Fruit fly (Drosophila melanogaster) whole organism, prepupa: Measurements from ENCODE around the gene Cyp311a1.

ENCODE experiments used
- Blimp-1 ChIP-seq: fragments of 200-800 bp; sonication (Bioruptor generic); optimal IDR thresholded peaks from 3 replicates; lab custom pipeline; 2017; ENCODE audit warnings: missing biosample characterization, missing genetic modification characterization, mild to moderate bottlenecking, moderate library complexity, missing genetic modification reagents
- CG11294 ChIP-seq: fragments of 200-800 bp; sonication (Bioruptor generic); IDR thresholded peaks from 2 replicates; pipeline ENCODE4 v1.3.6; 2022; ENCODE audit warnings: missing biosample characterization, missing genetic modification characterization
- CG11762 ChIP-seq: fragments of 200-800 bp; sonication (Bioruptor generic); optimal IDR thresholded peaks from 3 replicates; lab custom pipeline; 2016; ENCODE audit warnings: missing biosample characterization, missing genetic modification characterization; ENCODE audit not compliant: insufficient read depth
- CG11902 ChIP-seq: fragments of 200-800 bp; sonication (Bioruptor generic); optimal IDR thresholded peaks from 3 replicates; lab custom pipeline; 2016; ENCODE audit warnings: missing biosample characterization, missing genetic modification characterization
- CG1621 ChIP-seq: fragments of 200-800 bp; sonication (Bioruptor generic); optimal IDR thresholded peaks from 3 replicates; lab custom pipeline; 2018; ENCODE audit warnings: missing biosample characterization, mild to moderate bottlenecking, missing genetic modification characterization
- CG16779 ChIP-seq: fragments of 200-800 bp; sonication (Bioruptor generic); optimal IDR thresholded peaks from 3 replicates; lab custom pipeline; 2017; ENCODE audit warnings: missing biosample characterization, mild to moderate bottlenecking, missing genetic modification characterization
- CG3032 ChIP-seq: fragments of 200-800 bp; optimal IDR thresholded peaks from 2 replicates; lab custom pipeline; 2019; ENCODE audit warnings: missing biosample characterization, mild to moderate bottlenecking, missing genetic modification characterization, moderate library complexity
- CG31627 ChIP-seq: fragments of 200-800 bp; sonication (Bioruptor generic); optimal IDR thresholded peaks from 3 replicates; lab custom pipeline; 2016; ENCODE audit warnings: missing biosample characterization, missing genetic modification characterization
- CG32006 ChIP-seq: fragments of 200-800 bp; sonication (Bioruptor generic); optimal IDR thresholded peaks from 3 replicates; lab custom pipeline; 2017; ENCODE audit warnings: missing biosample characterization, mild to moderate bottlenecking, missing genetic modification characterization
- CG3919 ChIP-seq: fragments of 200-800 bp; sonication (Bioruptor generic); optimal IDR thresholded peaks from 3 replicates; lab custom pipeline; 2016; ENCODE audit warnings: missing biosample characterization, missing genetic modification characterization
- CG6163 ChIP-seq: fragments of 200-800 bp; sonication (Bioruptor generic); IDR thresholded peaks from 3 replicates; pipeline ENCODE4 v1.3.6; 2022; ENCODE audit warnings: missing biosample characterization, missing genetic modification characterization
- CG6854 ChIP-seq: fragments of 200-800 bp; sonication (Bioruptor generic); optimal IDR thresholded peaks from 2 replicates; lab custom pipeline; 2017; ENCODE audit warnings: missing biosample characterization, mild to moderate bottlenecking, missing genetic modification characterization
- CG7368 ChIP-seq: fragments of 200-800 bp; sonication (Bioruptor generic); optimal IDR thresholded peaks from 3 replicates; lab custom pipeline; 2016; ENCODE audit warnings: missing biosample characterization, missing genetic modification characterization
- CG8119 ChIP-seq: fragments of 200-800 bp; sonication (Bioruptor generic); IDR thresholded peaks from 3 replicates; pipeline ENCODE4 v1.3.6; 2022; ENCODE audit warnings: missing biosample characterization, missing genetic modification characterization
- CG8319 ChIP-seq: fragments of 200-800 bp; sonication (Bioruptor generic); optimal IDR thresholded peaks from 3 replicates; lab custom pipeline; 2016; ENCODE audit warnings: missing biosample characterization, missing genetic modification characterization
- Eip75B ChIP-seq: fragments of 200-800 bp; sonication (Bioruptor generic); optimal IDR thresholded peaks from 3 replicates; lab custom pipeline; 2016; ENCODE audit warnings: missing biosample characterization, missing genetic modification characterization
- Eip78C ChIP-seq: fragments of 200-800 bp; sonication (Bioruptor generic); peaks from one replicate; lab custom pipeline; 2016; ENCODE audit warnings: missing biosample characterization, missing genetic modification characterization
- Eip93F ChIP-seq: fragments of 200-800 bp; sonication (Bioruptor generic); optimal IDR thresholded peaks from 2 replicates; lab custom pipeline; 2016; ENCODE audit warnings: missing biosample characterization, mild to moderate bottlenecking, missing genetic modification characterization
- Ets96B ChIP-seq: fragments of 200-800 bp; optimal IDR thresholded peaks from 2 replicates; lab custom pipeline; 2019; ENCODE audit warnings: missing biosample characterization, mild to moderate bottlenecking, missing genetic modification characterization, moderate library complexity
- Gug ChIP-seq: fragments of 200-800 bp; sonication (Bioruptor generic); IDR thresholded peaks from 2 replicates; pipeline ENCODE4 v1.3.6; 2022; ENCODE audit warnings: missing biosample characterization, missing genetic modification characterization
- Hr38 ChIP-seq: sonication (Bioruptor generic); optimal IDR thresholded peaks from 2 replicates; lab custom pipeline; 2016; ENCODE audit warnings: missing biosample characterization, missing genetic modification characterization
- Hr39 ChIP-seq: fragments of 200-800 bp; sonication (Bioruptor generic); optimal IDR thresholded peaks from 2 replicates; lab custom pipeline; 2016; ENCODE audit warnings: missing biosample characterization, missing genetic modification characterization
- Hr4 ChIP-seq: fragments of 200-800 bp; sonication (Bioruptor generic); optimal IDR thresholded peaks from 3 replicates; lab custom pipeline; 2016; ENCODE audit warnings: missing biosample characterization, missing genetic modification characterization
- OdsH ChIP-seq: fragments of 200-800 bp; sonication (Bioruptor generic); optimal IDR thresholded peaks from 3 replicates; lab custom pipeline; 2016; ENCODE audit warnings: missing biosample characterization, missing genetic modification characterization
- Smox ChIP-seq: fragments of 200-800 bp; sonication (Bioruptor generic); optimal IDR thresholded peaks from 3 replicates; lab custom pipeline; 2016; ENCODE audit warnings: missing biosample characterization, missing genetic modification characterization
- Sox102F ChIP-seq: fragments of 200-800 bp; sonication (Bioruptor generic); optimal IDR thresholded peaks from 2 replicates; lab custom pipeline; 2016; ENCODE audit warnings: missing biosample characterization, mild to moderate bottlenecking, missing genetic modification characterization
- Sox15 ChIP-seq: fragments of 200-800 bp; sonication (Bioruptor generic); optimal IDR thresholded peaks from 3 replicates; lab custom pipeline; 2016; ENCODE audit warnings: missing biosample characterization, missing genetic modification characterization
- achi ChIP-seq: fragments of 200-800 bp; sonication (Bioruptor generic); optimal IDR thresholded peaks from 3 replicates; lab custom pipeline; 2016; ENCODE audit warnings: missing biosample characterization, missing genetic modification characterization
- acj6 ChIP-seq: fragments of 200-800 bp; sonication (Bioruptor generic); optimal IDR thresholded peaks from 3 replicates; lab custom pipeline; 2016; ENCODE audit warnings: missing biosample characterization, missing genetic modification characterization
- cyc ChIP-seq: fragments of 200-800 bp; sonication (Bioruptor generic); optimal IDR thresholded peaks from 3 replicates; lab custom pipeline; 2016; ENCODE audit warnings: missing biosample characterization, missing genetic modification characterization
- dac ChIP-seq: fragments of 200-800 bp; sonication (Bioruptor generic); optimal IDR thresholded peaks from 2 replicates; lab custom pipeline; 2017; ENCODE audit warnings: missing biosample characterization, mild to moderate bottlenecking, missing genetic modification characterization
- dsx ChIP-seq: fragments of 200-800 bp; optimal IDR thresholded peaks from 3 replicates; lab custom pipeline; 2019; ENCODE audit warnings: missing biosample characterization, mild to moderate bottlenecking, missing genetic modification characterization, moderate library complexity; ENCODE audit not compliant: poor library complexity, severe bottlenecking
- eg ChIP-seq: fragments of 200-800 bp; sonication (Bioruptor generic); IDR thresholded peaks from 3 replicates; pipeline ENCODE4 v1.3.6; 2022; ENCODE audit warnings: missing biosample characterization, missing genetic modification characterization
- fd59A ChIP-seq: fragments of 200-800 bp; sonication (Bioruptor generic); optimal IDR thresholded peaks from 2 replicates; lab custom pipeline; 2017; ENCODE audit warnings: missing biosample characterization, mild to moderate bottlenecking, missing genetic modification characterization, missing genetic modification reagents
- fd85E ChIP-seq: fragments of 200-800 bp; sonication (Bioruptor generic); optimal IDR thresholded peaks from 3 replicates; lab custom pipeline; 2016; ENCODE audit warnings: missing biosample characterization, missing genetic modification characterization
- fkh ChIP-seq: fragments of 200-800 bp; sonication (Bioruptor generic); optimal IDR thresholded peaks from 3 replicates; lab custom pipeline; 2017; ENCODE audit warnings: missing biosample characterization, mild to moderate bottlenecking, missing genetic modification characterization, moderate library complexity
- net ChIP-seq: fragments of 200-800 bp; sonication (Bioruptor generic); optimal IDR thresholded peaks from 3 replicates; lab custom pipeline; 2016; ENCODE audit warnings: missing biosample characterization, missing genetic modification characterization
- spab ChIP-seq: fragments of 200-800 bp; sonication (Bioruptor generic); optimal IDR thresholded peaks from 2 replicates; lab custom pipeline; 2017; ENCODE audit warnings: missing biosample characterization, mild to moderate bottlenecking, missing genetic modification characterization, missing genetic modification reagents
- ss ChIP-seq, 2 experiments: fragments of 200-800 bp; sonication (Bioruptor generic); optimal IDR thresholded peaks; 2 replicates in 1 of 2; 3 replicates in 1 of 2; lab custom pipeline; 2017 to 2018; ENCODE audit warnings: mild to moderate bottlenecking in 2 of 2, missing biosample characterization in 2 of 2, missing genetic modification characterization in 2 of 2, moderate library complexity in 1 of 2
- svp ChIP-seq: fragments of 200-800 bp; sonication (Bioruptor generic); peaks from one replicate; lab custom pipeline; 2016; ENCODE audit warnings: missing biosample characterization, missing genetic modification characterization
- topi ChIP-seq: fragments of 200-800 bp; sonication (Bioruptor generic); optimal IDR thresholded peaks from 3 replicates; lab custom pipeline; 2016; ENCODE audit warnings: missing biosample characterization, missing genetic modification characterization
- vri ChIP-seq: fragments of 200-800 bp; sonication (Bioruptor generic); optimal IDR thresholded peaks from 3 replicates; lab custom pipeline; 2016; ENCODE audit warnings: missing biosample characterization, mild to moderate bottlenecking, missing genetic modification characterization

The Cyp311a1 gene

DNA sequence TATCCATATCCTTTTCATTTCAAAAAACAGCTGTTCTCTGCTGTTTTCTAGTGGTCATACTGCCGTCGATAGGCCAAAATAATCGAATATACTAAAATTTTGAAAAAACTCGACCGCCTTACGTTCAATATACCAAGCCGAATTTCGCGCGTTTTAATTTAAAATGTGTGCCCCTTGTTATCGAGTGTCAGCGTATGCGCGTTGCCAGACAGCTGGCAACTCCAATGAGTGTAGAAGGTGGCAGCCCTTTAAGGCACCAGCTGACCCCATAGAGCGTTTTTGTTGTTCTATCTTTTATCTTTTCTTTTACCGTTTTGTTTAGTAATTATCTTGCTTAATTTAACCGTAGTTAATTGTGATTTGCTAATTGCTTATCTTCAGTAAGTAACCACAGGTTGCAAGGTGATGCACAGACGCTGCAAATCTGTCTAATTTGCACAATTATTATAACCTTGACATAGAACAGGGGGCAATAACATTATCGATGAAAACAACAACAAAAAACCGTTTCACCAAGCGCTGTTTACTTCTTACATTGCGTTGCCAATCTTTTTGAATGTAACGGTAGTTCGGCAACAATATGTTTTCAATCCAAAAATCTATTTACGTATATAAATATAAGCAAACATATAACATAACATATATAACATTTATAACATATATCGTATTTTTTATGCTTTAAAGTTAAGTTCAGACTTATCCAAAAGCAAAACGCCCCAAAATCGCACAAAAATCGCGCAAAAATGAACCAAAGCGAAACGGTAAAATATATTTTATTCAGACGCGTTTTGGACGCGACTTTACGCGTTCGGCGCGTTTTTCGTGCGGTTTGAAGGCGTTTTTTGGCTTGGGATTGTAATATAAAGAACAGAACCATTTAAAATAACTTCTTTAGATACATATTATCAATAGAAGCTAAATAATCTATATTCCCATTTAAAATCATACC is 18.8 kb downstream of the Cyp311a1 start, which contains the start of the genes CG1492 and regucalcin:
Gene CG1492 (minus strand): TSS at position 63 of the 949 bp plus-strand sequence.
Gene regucalcin (plus strand): TSS at position 229 of the 949 bp plus-strand sequence.
- TF ChIP-seq svp: peak; percentile 95
- TF ChIP-seq dsx (GFP tag; lab: Kevin White, UChicago): peak; percentile 31
- no peak for TF ChIP-seq Ets96B (tag; lab: Kevin White, UChicago)
- no peak for TF ChIP-seq dac (GFP tag; lab: Kevin White, UChicago)
- peak; percentile 6 for TF ChIP-seq Eip78C (GFP tag; lab: Kevin White, UChicago)
- TF ChIP-seq fkh (GFP tag; lab: Kevin White, UChicago): peak; percentile 66
- TF ChIP-seq cyc (GFP tag; lab: Kevin White, UChicago): no peak

DNA sequence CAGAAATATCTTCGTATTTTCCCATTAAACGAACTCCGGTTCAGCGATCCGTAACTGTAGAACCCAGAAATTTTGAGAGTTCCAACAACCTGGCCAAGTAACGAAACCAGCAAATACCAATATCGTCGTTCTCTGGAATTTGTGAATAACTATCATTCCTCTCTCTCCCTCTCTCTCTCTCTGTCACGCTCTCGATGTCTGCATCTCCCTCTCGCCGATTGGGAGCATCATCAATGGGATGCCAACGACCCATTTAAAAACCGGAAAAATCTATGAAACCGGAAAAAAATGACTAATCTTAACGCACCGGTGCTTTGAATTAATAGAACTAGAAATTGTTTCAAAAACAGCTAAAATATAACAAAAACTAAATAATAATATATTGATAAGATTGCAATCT is 23.7 kb downstream of the Cyp311a1 start:
- TF ChIP-seq svp (peak; percentile 6), Eip78C (GFP tag; lab: Kevin White, UChicago) (peak; percentile 71), vri (GFP tag; lab: Kevin White, UChicago) (no peak)
- TF ChIP-seq, all 60 proteins: peak for 2

dm6 chrX:12006678-12007441 is 24.4 kb downstream of the Cyp311a1 start, which contains the start of gene CG1806:
Gene CG1806, plus strand, starts transcription at chrX:12007176.
- TF ChIP-seq OdsH (GFP tag; lab: Kevin White, UChicago) (no peak), fkh (GFP tag; lab: Kevin White, UChicago) (peak; percentile 11), Eip75B (GFP tag; lab: Kevin White, UChicago) (peak; percentile 36), CG3032 (tag; lab: Kevin White, UChicago) (peak; percentile 25), CG3919 (GFP tag; lab: Kevin White, UChicago) (no peak), CG1621 (no peak), Eip93F (GFP tag; lab: Kevin White, UChicago) (no peak), Gug (GFP tag; lab: Robert Waterston, UW) (no peak), Hr38 (GFP tag; lab: Kevin White, UChicago) (no peak), acj6 (GFP tag; lab: Kevin White, UChicago) (no peak), spab (peak; percentile 33), CG6854 (GFP tag; lab: Kevin White, UChicago) (peak; percentile 26), CG11294 (GFP tag; lab: Robert Waterston, UW) (no peak), cyc (GFP tag; lab: Kevin White, UChicago) (no peak), CG6163 (GFP tag; lab: Robert Waterston, UW) (peak; percentile 75; the same call in 2 of the 3 replicates), vri (GFP tag; lab: Kevin White, UChicago) (peak; percentile 51), CG7368 (no peak), dac (GFP tag; lab: Kevin White, UChicago) (no peak), dsx (GFP tag; lab: Kevin White, UChicago) (peak; percentile 30), Hr39 (GFP tag; lab: Kevin White, UChicago) (no peak), Blimp-1 (GFP tag; lab: Kevin White, UChicago) (no peak), Sox102F (GFP tag; lab: Kevin White, UChicago) (peak; percentile 48), CG11902 (GFP tag; lab: Kevin White, UChicago) (no peak), fd59A (GFP tag; lab: Kevin White, UChicago) (no peak), svp (peak; percentile 43), ss (GFP tag; optimal IDR thresholded peaks at IDR 0.05; lab: Kevin White, UChicago) (peak; percentile 49 to 82), topi (peak; percentile 10), fd85E (peak; percentile 63), CG32006 (GFP tag; lab: Kevin White, UChicago) (peak; percentile 11), CG16779 (peak; percentile 59), net (peak; percentile 29), Hr4 (GFP tag; lab: Kevin White, UChicago) (no peak), Smox (no peak), CG11762 (GFP tag; lab: Kevin White, UChicago) (no peak), CG8119 (GFP tag; lab: Robert Waterston, UW) (peak; percentile 57; the same call in 2 of the 3 replicates), Sox15 (GFP tag; lab: Kevin White, UChicago) (no peak), achi (peak; percentile 15), eg (GFP tag; lab: Robert Waterston, UW) (peak; percentile 72), CG31627 (GFP tag; lab: Kevin White, UChicago) (no peak), CG8319 (GFP tag; lab: Kevin White, UChicago) (no peak)
